Worm (Caenorhabditis elegans): ENCODE data around the gene sri-24.
"Not testable (repeated sequence)": the region's sequence is repeated elsewhere in the genome, so short reads cannot be mapped to it uniquely, and the experiment has no call there.

ce11 chrV:15262336-15262735 is 50.4 kb downstream of the sri-24 start, which contains the start of gene M01B2.10:
- TF ChIP-seq nhr-77 (tag; optimal IDR thresholded peaks at IDR 0.05); egl-27 (tag; optimal IDR thresholded peaks at IDR 0.05); nhr-11 (tag; optimal IDR thresholded peaks at IDR 0.05); ama-1 (optimal IDR thresholded peaks at IDR 0.05); lin-39 (tag; optimal IDR thresholded peaks at IDR 0.05); snpc-4 (tag; optimal IDR thresholded peaks at IDR 0.05); unc-62 (GFP tag; optimal IDR thresholded peaks at IDR 0.05); zag-1 (tag; optimal IDR thresholded peaks at IDR 0.05); unc-39 (tag; optimal IDR thresholded peaks at IDR 0.05); ztf-4 (tag; optimal IDR thresholded peaks at IDR 0.05): not testable (repeated sequence)

All from whole organism, L3 larva.